Fruit fly (Drosophila melanogaster) whole organism, embryonic: Measurements from ENCODE around the gene CG3534.

Source experiments
- Adf1 ChIP-seq: fragments of 200-800 bp; sonication (Bioruptor generic); IDR thresholded peaks from 2 replicates; pipeline ENCODE4 v1.3.6; 2022; ENCODE audit warnings: missing biosample characterization, missing genetic modification characterization
- Atf-2 ChIP-seq: fragments of 200-800 bp; sonication (Bioruptor generic); optimal IDR thresholded peaks from 2 replicates; lab custom pipeline; 2016; ENCODE audit warnings: missing biosample characterization, missing genetic modification characterization
- CG11093 ChIP-seq: fragments of 200-800 bp; sonication (Bioruptor generic); IDR thresholded peaks from 3 replicates; pipeline ENCODE4 v1.3.6; 2022; ENCODE audit warnings: missing biosample characterization, missing genetic modification characterization
- CG1529 ChIP-seq: fragments of 200-800 bp; sonication (Bioruptor generic); optimal IDR thresholded peaks from 3 replicates; lab custom pipeline; 2018; ENCODE audit warnings: missing biosample characterization, missing genetic modification characterization
- CG17186 ChIP-seq: fragments of 200-800 bp; sonication (Bioruptor generic); optimal IDR thresholded peaks from 3 replicates; lab custom pipeline; 2017; ENCODE audit warnings: missing biosample characterization, missing genetic modification reagents, missing genetic modification characterization
- CG17829 ChIP-seq: fragments of 200-800 bp; optimal IDR thresholded peaks from 2 replicates; lab custom pipeline; 2019; ENCODE audit warnings: missing biosample characterization, mild to moderate bottlenecking, missing genetic modification characterization, moderate library complexity
- CG18262 ChIP-seq: fragments of 200-800 bp; optimal IDR thresholded peaks from 3 replicates; lab custom pipeline; 2019; ENCODE audit warnings: missing biosample characterization, mild to moderate bottlenecking, missing genetic modification characterization, moderate library complexity
- CG2116 ChIP-seq: fragments of 200-800 bp; sonication (Bioruptor generic); optimal IDR thresholded peaks from 3 replicates; lab custom pipeline; 2018; ENCODE audit warnings: missing biosample characterization, mild to moderate bottlenecking, missing genetic modification characterization
- CG2712 ChIP-seq: fragments of 200-800 bp; optimal IDR thresholded peaks from 3 replicates; lab custom pipeline; 2019; ENCODE audit warnings: missing biosample characterization, mild to moderate bottlenecking, missing genetic modification characterization, moderate library complexity
- CG3065 ChIP-seq: fragments of 200-800 bp; sonication (Bioruptor generic); optimal IDR thresholded peaks from 2 replicates; lab custom pipeline; 2016; ENCODE audit warnings: missing biosample characterization, missing genetic modification characterization
- CG3995 ChIP-seq: fragments of 200-800 bp; sonication (Bioruptor generic); optimal IDR thresholded peaks from 3 replicates; lab custom pipeline; 2016; ENCODE audit warnings: missing biosample characterization, missing genetic modification characterization
- CG4360 ChIP-seq: fragments of 200-800 bp; sonication (Bioruptor generic); IDR thresholded peaks from 2 replicates; pipeline ENCODE4 v1.3.6; 2022; ENCODE audit warnings: missing biosample characterization, missing genetic modification characterization
- CG6683 ChIP-seq: fragments of 200-800 bp; sonication (Bioruptor generic); optimal IDR thresholded peaks from 2 replicates; lab custom pipeline; 2017; ENCODE audit warnings: missing biosample characterization, mild to moderate bottlenecking, missing genetic modification characterization, missing genetic modification reagents
- CG6765 ChIP-seq: fragments of 200-800 bp; sonication (Bioruptor generic); optimal IDR thresholded peaks from 3 replicates; lab custom pipeline; 2017; ENCODE audit warnings: missing biosample characterization, mild to moderate bottlenecking, missing genetic modification characterization
- CG6813 ChIP-seq: fragments of 200-800 bp; sonication (Bioruptor generic); optimal IDR thresholded peaks from 2 replicates; lab custom pipeline; 2017; ENCODE audit warnings: missing biosample characterization, missing genetic modification characterization, mild to moderate bottlenecking, moderate library complexity, missing genetic modification reagents
- CG6854 ChIP-seq: fragments of 200-800 bp; sonication (Bioruptor generic); optimal IDR thresholded peaks from 3 replicates; lab custom pipeline; 2017; ENCODE audit warnings: missing biosample characterization, mild to moderate bottlenecking, missing genetic modification characterization
- CG9437 ChIP-seq: fragments of 200-800 bp; sonication (Bioruptor generic); optimal IDR thresholded peaks from 2 replicates; lab custom pipeline; 2018; ENCODE audit warnings: missing biosample characterization, mild to moderate bottlenecking, missing genetic modification characterization
- Dip2 ChIP-seq: fragments of 200-800 bp; sonication (Bioruptor generic); IDR thresholded peaks from 2 replicates; pipeline ENCODE4 v1.3.6; 2022; ENCODE audit warnings: missing biosample characterization, missing genetic modification characterization
- ERR ChIP-seq: fragments of 200-800 bp; sonication (Bioruptor generic); optimal IDR thresholded peaks from 2 replicates; lab custom pipeline; 2016; ENCODE audit warnings: missing biosample characterization, missing genetic modification characterization
- Hmr ChIP-seq: fragments of 200-800 bp; sonication (Bioruptor generic); optimal IDR thresholded peaks from 3 replicates; lab custom pipeline; 2017; ENCODE audit warnings: mild to moderate bottlenecking, missing biosample characterization, missing genetic modification reagents, missing genetic modification characterization
- Hr3 ChIP-seq: fragments of 200-800 bp; sonication (Bioruptor generic); optimal IDR thresholded peaks from 3 replicates; lab custom pipeline; 2016; ENCODE audit warnings: missing biosample characterization, missing genetic modification characterization
- Kr ChIP-seq: fragments of 200-800 bp; sonication (Bioruptor generic); optimal IDR thresholded peaks from 2 replicates; lab custom pipeline; 2017; ENCODE audit warnings: missing biosample characterization, mild to moderate bottlenecking, missing genetic modification characterization
- Mad ChIP-seq: fragments of 200-800 bp; sonication (Bioruptor generic); optimal IDR thresholded peaks from 2 replicates; lab custom pipeline; 2016; ENCODE audit warnings: missing biosample characterization, missing genetic modification characterization
- NC2β ChIP-seq: fragments of 200-800 bp; sonication (Bioruptor generic); optimal IDR thresholded peaks from 2 replicates; lab custom pipeline; 2016; ENCODE audit warnings: missing biosample characterization, missing genetic modification characterization
- NFAT ChIP-seq: fragments of 200-800 bp; sonication (Bioruptor generic); IDR thresholded peaks from 2 replicates; pipeline ENCODE4 v1.3.6; 2022; ENCODE audit warnings: missing biosample characterization, missing genetic modification characterization
- Rx ChIP-seq: fragments of 200-800 bp; sonication (Bioruptor generic); IDR thresholded peaks from 2 replicates; pipeline ENCODE4 v1.3.6; 2022; ENCODE audit warnings: missing biosample characterization, missing genetic modification characterization
- Sox100B ChIP-seq: fragments of 200-800 bp; sonication (Bioruptor generic); optimal IDR thresholded peaks from 3 replicates; lab custom pipeline; 2018; ENCODE audit warnings: missing biosample characterization, mild to moderate bottlenecking, missing genetic modification characterization
- Sox102F ChIP-seq: fragments of 200-800 bp; sonication (Bioruptor generic); optimal IDR thresholded peaks from 2 replicates; lab custom pipeline; 2018; ENCODE audit warnings: missing biosample characterization, mild to moderate bottlenecking, missing genetic modification characterization, moderate library complexity
- Taf1 ChIP-seq: fragments of 200-800 bp; sonication (Bioruptor generic); IDR thresholded peaks from 2 replicates; pipeline ENCODE4 v1.3.6; 2022; ENCODE audit warnings: missing biosample characterization, missing genetic modification characterization
- YL-1 ChIP-seq: fragments of 200-800 bp; sonication (Bioruptor generic); optimal IDR thresholded peaks from 3 replicates; lab custom pipeline; 2017; ENCODE audit warnings: missing biosample characterization, mild to moderate bottlenecking, missing genetic modification characterization
- ac ChIP-seq: fragments of 200-800 bp; sonication (Bioruptor generic); optimal IDR thresholded peaks from 3 replicates; lab custom pipeline; 2017; ENCODE audit warnings: missing biosample characterization, mild to moderate bottlenecking, missing genetic modification characterization
- aop ChIP-seq: fragments of 200-800 bp; sonication (Bioruptor generic); IDR thresholded peaks from 2 replicates; pipeline ENCODE4 v1.3.6; 2022; ENCODE audit warnings: missing biosample characterization, missing genetic modification characterization
- bcd ChIP-seq: fragments of 200-800 bp; sonication (Bioruptor generic); optimal IDR thresholded peaks from 2 replicates; lab custom pipeline; 2017; ENCODE audit warnings: missing biosample characterization, mild to moderate bottlenecking, missing genetic modification characterization
- chinmo ChIP-seq: fragments of 200-800 bp; sonication (Bioruptor generic); IDR thresholded peaks from 4 replicates; pipeline ENCODE4 v1.3.6; 2022; ENCODE audit warnings: missing biosample characterization, missing genetic modification characterization; ENCODE audit not compliant: partially characterized antibody
- ci ChIP-seq: fragments of 200-800 bp; sonication (Bioruptor generic); IDR thresholded peaks from 3 replicates; pipeline ENCODE4 v1.3.6; 2022; ENCODE audit warnings: missing biosample characterization, missing genetic modification characterization
- dm ChIP-seq: fragments of 200-800 bp; sonication (Bioruptor generic); optimal IDR thresholded peaks from 3 replicates; lab custom pipeline; 2016; ENCODE audit warnings: missing biosample characterization, missing genetic modification characterization
- dysf ChIP-seq: fragments of 200-800 bp; sonication (Bioruptor generic); IDR thresholded peaks from 3 replicates; pipeline ENCODE4 v1.3.6; 2022; ENCODE audit warnings: missing biosample characterization, missing genetic modification characterization
- emc ChIP-seq: fragments of 200-800 bp; sonication (Bioruptor generic); optimal IDR thresholded peaks from 2 replicates; lab custom pipeline; 2016; ENCODE audit warnings: missing biosample characterization, missing genetic modification characterization
- exex ChIP-seq: fragments of 200-800 bp; sonication (Bioruptor generic); optimal IDR thresholded peaks from 4 replicates; lab custom pipeline; 2018; ENCODE audit warnings: missing biosample characterization, mild to moderate bottlenecking, missing genetic modification characterization, moderate library complexity
- fd64A ChIP-seq: fragments of 200-800 bp; sonication (Bioruptor generic); optimal IDR thresholded peaks from 3 replicates; lab custom pipeline; 2018; ENCODE audit warnings: missing biosample characterization, mild to moderate bottlenecking, missing genetic modification characterization
- inv ChIP-seq: fragments of 200-800 bp; sonication (Bioruptor generic); IDR thresholded peaks from 2 replicates; pipeline ENCODE4 v1.3.6; 2022; ENCODE audit warnings: missing biosample characterization, missing genetic modification characterization; ENCODE audit not compliant: partially characterized antibody
- lbe ChIP-seq: fragments of 200-800 bp; sonication (Bioruptor generic); optimal IDR thresholded peaks from 2 replicates; lab custom pipeline; 2016; ENCODE audit warnings: missing biosample characterization, mild to moderate bottlenecking, missing genetic modification characterization
- luna ChIP-seq: fragments of 200-800 bp; sonication (Bioruptor generic); optimal IDR thresholded peaks from 2 replicates; lab custom pipeline; 2016; ENCODE audit warnings: missing biosample characterization, missing genetic modification characterization
- mld ChIP-seq: fragments of 200-800 bp; sonication (Bioruptor generic); IDR thresholded peaks from 3 replicates; pipeline ENCODE4 v1.3.6; 2022; ENCODE audit warnings: missing biosample characterization, missing genetic modification characterization; ENCODE audit not compliant: partially characterized antibody
- nau ChIP-seq: fragments of 200-800 bp; sonication (Bioruptor generic); optimal IDR thresholded peaks from 3 replicates; lab custom pipeline; 2017; ENCODE audit warnings: missing biosample characterization, mild to moderate bottlenecking, missing genetic modification characterization, missing genetic modification reagents
- pho ChIP-seq: fragments of 200-800 bp; sonication (Bioruptor generic); optimal IDR thresholded peaks from 2 replicates; lab custom pipeline; 2016; ENCODE audit warnings: missing biosample characterization, missing genetic modification characterization
- sqz ChIP-seq: fragments of 200-800 bp; sonication (Bioruptor generic); optimal IDR thresholded peaks from 3 replicates; lab custom pipeline; 2018; ENCODE audit warnings: missing biosample characterization, mild to moderate bottlenecking, missing genetic modification characterization
- tio ChIP-seq: fragments of 200-800 bp; sonication (Bioruptor generic); optimal IDR thresholded peaks from 2 replicates; lab custom pipeline; 2017; ENCODE audit warnings: missing biosample characterization, missing genetic modification characterization, inconsistent platforms
- trh ChIP-seq: fragments of 200-800 bp; sonication (Bioruptor generic); optimal IDR thresholded peaks from 2 replicates; lab custom pipeline; 2016; ENCODE audit warnings: missing biosample characterization, missing genetic modification characterization

Gene CG3534

dm6 chr3R:17002218-17003110 is 6.2 kb downstream of the CG3534 start, which contains the start of the genes Sf3a1 and Irc (continued):
- TF ChIP-seq CG3065 (GFP tag; lab: Kevin White, UChicago): peak; percentile 30
- peak; percentile 73 for TF ChIP-seq YL-1
- TF ChIP-seq emc (GFP tag; lab: Kevin White, UChicago): no peak
- peak; percentile 3 for TF ChIP-seq CG18262 (tag; lab: Kevin White, UChicago)
- TF ChIP-seq ci: peak; percentile 14; the same call in 1 of the 3 replicates
- no peak for TF ChIP-seq Dip2 (GFP tag; lab: Robert Waterston, UW)
- TF ChIP-seq CG6683: no peak
- peak; percentile 96 for TF ChIP-seq chinmo
- TF ChIP-seq Atf-2 (GFP tag; lab: Kevin White, UChicago): no peak
- TF ChIP-seq pho (GFP tag; lab: Kevin White, UChicago): peak; percentile 26
- peak; percentile 79 for TF ChIP-seq CG2116 (GFP tag; lab: Kevin White, UChicago)
- peak; percentile 9 for TF ChIP-seq Hmr (GFP tag; lab: Kevin White, UChicago)
- peak; percentile 44 for TF ChIP-seq dm (GFP tag; lab: Kevin White, UChicago)
- peak; percentile 22 for TF ChIP-seq lbe
- peak; percentile 51 for TF ChIP-seq CG2712 (tag; lab: Kevin White, UChicago)
- TF ChIP-seq luna (GFP tag; lab: Kevin White, UChicago): no peak
- TF ChIP-seq trh (GFP tag; lab: Kevin White, UChicago): no peak
- peak; percentile 30 for TF ChIP-seq CG17186 (GFP tag; lab: Kevin White, UChicago)
- TF ChIP-seq CG6813: no peak
- TF ChIP-seq Mad (GFP tag; lab: Kevin White, UChicago): peak; percentile 20
- no peak for TF ChIP-seq Adf1 (GFP tag; lab: Robert Waterston, UW)
- no peak for TF ChIP-seq sqz (GFP tag; lab: Kevin White, UChicago)
- TF ChIP-seq nau: no peak
- TF ChIP-seq Hr3: no peak
- no peak for TF ChIP-seq Sox102F (GFP tag; lab: Kevin White, UChicago)
- TF ChIP-seq Rx: no peak
- no peak; the same call in 1 of the 2 replicates for TF ChIP-seq NFAT (GFP tag; lab: Robert Waterston, UW)
- no peak for TF ChIP-seq aop (GFP tag; lab: Robert Waterston, UW)
- TF ChIP-seq CG6854 (GFP tag; lab: Kevin White, UChicago): no peak
- peak; percentile 94 for TF ChIP-seq inv (GFP tag; lab: Robert Waterston, UW)
- TF ChIP-seq Sox100B: no peak
- no peak for TF ChIP-seq CG11093 (GFP tag; lab: Robert Waterston, UW)
- TF ChIP-seq dysf: no peak
- TF ChIP-seq mld (GFP tag; lab: Robert Waterston, UW): peak; percentile 91
- TF ChIP-seq CG17829: peak; percentile 43
- peak; percentile 55 for TF ChIP-seq NC2β
- TF ChIP-seq exex (tag; lab: Kevin White, UChicago): no peak
- no peak for TF ChIP-seq tio
- peak; percentile 25 for TF ChIP-seq ERR (GFP tag; lab: Kevin White, UChicago)
- TF ChIP-seq fd64A (GFP tag; lab: Kevin White, UChicago): no peak
- peak; percentile 1 for TF ChIP-seq bcd (GFP tag; lab: Kevin White, UChicago)
- no peak for TF ChIP-seq CG4360 (GFP tag; lab: Robert Waterston, UW)
- TF ChIP-seq Taf1: no peak
- TF ChIP-seq CG9437: no peak
- TF ChIP-seq CG1529 (GFP tag; lab: Kevin White, UChicago): no peak
- TF ChIP-seq Kr (GFP tag; lab: Kevin White, UChicago): no peak
- TF ChIP-seq ac (GFP tag; lab: Kevin White, UChicago): no peak
- peak; percentile 86 for TF ChIP-seq CG3995 (GFP tag; lab: Kevin White, UChicago)
- no peak for TF ChIP-seq CG6765 (GFP tag; lab: Kevin White, UChicago)
